Fruit fly (Drosophila melanogaster) whole organism, embryonic: ENCODE results near the gene CG14104.

Experiments
- Blimp-1 ChIP-seq: fragments of 200-800 bp; sonication (Bioruptor generic); optimal IDR thresholded peaks from 3 replicates; lab custom pipeline; 2018; ENCODE audit warnings: missing biosample characterization, missing genetic modification characterization, mild to moderate bottlenecking, moderate library complexity, missing genetic modification reagents
- CG10321 ChIP-seq: fragments of 200-800 bp; sonication (Bioruptor generic); IDR thresholded peaks from 2 replicates; pipeline ENCODE4 v1.3.6; 2022; ENCODE audit warnings: missing biosample characterization, missing genetic modification characterization
- CG11247 ChIP-seq: fragments of 200-800 bp; sonication (Bioruptor generic); IDR thresholded peaks from 2 replicates; pipeline ENCODE4 v1.3.6; 2022; ENCODE audit warnings: missing biosample characterization, missing genetic modification characterization
- CG13424 ChIP-seq: fragments of 200-800 bp; sonication (Bioruptor generic); optimal IDR thresholded peaks from 2 replicates; lab custom pipeline; 2019; ENCODE audit warnings: missing biosample characterization, mild to moderate bottlenecking, missing genetic modification characterization, moderate library complexity
- CG14860 ChIP-seq: fragments of 200-800 bp; sonication (Bioruptor generic); IDR thresholded peaks from 3 replicates; pipeline ENCODE4 v1.3.6; 2022; ENCODE audit warnings: missing biosample characterization, missing genetic modification characterization; ENCODE audit not compliant: partially characterized antibody
- CG14965 ChIP-seq: fragments of 200-800 bp; sonication (Bioruptor generic); optimal IDR thresholded peaks from 2 replicates; lab custom pipeline; 2016; ENCODE audit warnings: missing biosample characterization, missing genetic modification characterization, borderline replicate concordance
- CG15479 ChIP-seq: fragments of 200-800 bp; sonication (Bioruptor generic); optimal IDR thresholded peaks from 3 replicates; lab custom pipeline; 2019; ENCODE audit warnings: missing biosample characterization, mild to moderate bottlenecking, missing genetic modification characterization, moderate library complexity
- CG16815 ChIP-seq: fragments of 200-800 bp; sonication (Bioruptor generic); optimal IDR thresholded peaks from 3 replicates; lab custom pipeline; 2017; ENCODE audit warnings: missing biosample characterization, mild to moderate bottlenecking, missing genetic modification characterization
- CG17612 ChIP-seq: fragments of 200-800 bp; sonication (Bioruptor generic); IDR thresholded peaks from 2 replicates; pipeline ENCODE4 v1.3.6; 2022; ENCODE audit warnings: missing biosample characterization, missing genetic modification characterization
- CG1792 ChIP-seq: fragments of 200-800 bp; sonication (Bioruptor generic); optimal IDR thresholded peaks from 2 replicates; lab custom pipeline; 2016; ENCODE audit warnings: missing biosample characterization, missing genetic modification characterization
- CG18011 ChIP-seq: fragments of 200-800 bp; sonication (Bioruptor generic); optimal IDR thresholded peaks from 2 replicates; lab custom pipeline; 2017; ENCODE audit warnings: missing biosample characterization, missing genetic modification characterization, mild to moderate bottlenecking, moderate library complexity, missing genotype
- CG2202 ChIP-seq: fragments of 200-800 bp; sonication (Bioruptor generic); optimal IDR thresholded peaks from 2 replicates; lab custom pipeline; 2018; ENCODE audit warnings: missing biosample characterization, mild to moderate bottlenecking, missing genetic modification characterization
- CG2875 ChIP-seq: fragments of 200-800 bp; sonication (Bioruptor generic); optimal IDR thresholded peaks from 2 replicates; lab custom pipeline; 2017; ENCODE audit warnings: missing biosample characterization, mild to moderate bottlenecking, missing genetic modification characterization, missing genetic modification reagents
- CG3995 ChIP-seq: fragments of 200-800 bp; sonication (Bioruptor generic); optimal IDR thresholded peaks from 3 replicates; lab custom pipeline; 2016; ENCODE audit warnings: missing biosample characterization, missing genetic modification characterization
- CG5953 ChIP-seq: fragments of 200-800 bp; sonication (Bioruptor generic); IDR thresholded peaks from 2 replicates; pipeline ENCODE4 v1.3.6; 2022; ENCODE audit warnings: missing biosample characterization, missing genetic modification characterization
- CG7271 ChIP-seq: fragments of 200-800 bp; sonication (Bioruptor generic); optimal IDR thresholded peaks from 2 replicates; lab custom pipeline; 2018; ENCODE audit warnings: missing biosample characterization, mild to moderate bottlenecking, missing genetic modification characterization, moderate library complexity
- CG7839 ChIP-seq: fragments of 200-800 bp; sonication (Bioruptor generic); optimal IDR thresholded peaks from 3 replicates; lab custom pipeline; 2018; ENCODE audit warnings: missing biosample characterization, mild to moderate bottlenecking, missing genetic modification characterization, moderate library complexity
- Dbx ChIP-seq: fragments of 200-800 bp; sonication (Bioruptor generic); IDR thresholded peaks from 3 replicates; pipeline ENCODE4 v1.3.6; 2022; ENCODE audit warnings: missing biosample characterization, missing genetic modification characterization
- Drgx ChIP-seq: fragments of 200-800 bp; sonication (Bioruptor generic); IDR thresholded peaks from 2 replicates; pipeline ENCODE4 v1.3.6; 2022; ENCODE audit warnings: missing biosample characterization, missing genetic modification characterization
- Elba2 ChIP-seq: fragments of 200-800 bp; sonication (Bioruptor generic); optimal IDR thresholded peaks from 3 replicates; lab custom pipeline; 2016; ENCODE audit warnings: missing biosample characterization, missing genetic modification characterization
- Gug ChIP-seq: fragments of 200-800 bp; sonication (Bioruptor generic); IDR thresholded peaks from 4 replicates; pipeline ENCODE4 v1.3.6; 2022; ENCODE audit warnings: missing biosample characterization, missing genetic modification characterization
- MTF-1 ChIP-seq: fragments of 200-800 bp; sonication (Bioruptor generic); optimal IDR thresholded peaks from 2 replicates; lab custom pipeline; 2018; ENCODE audit warnings: missing biosample characterization, mild to moderate bottlenecking, missing genetic modification characterization, borderline replicate concordance
- NK7.1 ChIP-seq: fragments of 200-800 bp; sonication (Bioruptor generic); optimal IDR thresholded peaks from 3 replicates; lab custom pipeline; 2016; ENCODE audit warnings: missing biosample characterization, missing genetic modification characterization
- Opbp ChIP-seq: fragments of 200-800 bp; sonication (Bioruptor generic); IDR thresholded peaks from 3 replicates; pipeline ENCODE4 v1.3.6; 2022; ENCODE audit warnings: missing biosample characterization, missing genetic modification characterization; ENCODE audit not compliant: partially characterized antibody
- Pdp1 ChIP-seq, 2 experiments: fragments of 200-800 bp; sonication (Bioruptor generic); optimal IDR thresholded peaks; 3 replicates each; lab custom pipeline; 2016; ENCODE audit warnings: missing biosample characterization in 2 of 2, missing genetic modification characterization in 2 of 2, mild to moderate bottlenecking in 1 of 2, moderate library complexity in 1 of 2
- Sin3A ChIP-seq: fragments of >200 bp; optimal IDR thresholded peaks from 2 replicates; lab custom pipeline; 2018
- bbx ChIP-seq: fragments of 200-800 bp; sonication (Bioruptor generic); IDR thresholded peaks from 2 replicates; pipeline ENCODE4 v1.3.6; 2022; ENCODE audit warnings: missing biosample characterization, missing genetic modification characterization; ENCODE audit not compliant: partially characterized antibody
- bcd ChIP-seq: fragments of 200-800 bp; sonication (Bioruptor generic); optimal IDR thresholded peaks from 2 replicates; lab custom pipeline; 2017; ENCODE audit warnings: missing biosample characterization, mild to moderate bottlenecking, missing genetic modification characterization
- br ChIP-seq: fragments of >200 bp; optimal IDR thresholded peaks from 2 replicates; lab custom pipeline; 2017
- cad ChIP-seq: fragments of >200 bp; optimal IDR thresholded peaks from 2 replicates; lab custom pipeline; 2017; ENCODE audit warnings: missing biosample characterization, missing genetic modification characterization
- caup ChIP-seq: fragments of 200-800 bp; sonication (Bioruptor generic); optimal IDR thresholded peaks from 3 replicates; lab custom pipeline; 2017; ENCODE audit warnings: missing biosample characterization, mild to moderate bottlenecking, missing genetic modification characterization, moderate library complexity; ENCODE audit not compliant: severe bottlenecking
- ci ChIP-seq: fragments of 200-800 bp; sonication (Bioruptor generic); IDR thresholded peaks from 3 replicates; pipeline ENCODE4 v1.3.6; 2022; ENCODE audit warnings: missing biosample characterization, missing genetic modification characterization
- da ChIP-seq: fragments of 200-800 bp; sonication (Bioruptor generic); optimal IDR thresholded peaks from 2 replicates; lab custom pipeline; 2016; ENCODE audit warnings: missing biosample characterization, missing genetic modification characterization
- dmrt11E ChIP-seq: fragments of 200-800 bp; sonication (Bioruptor generic); optimal IDR thresholded peaks from 3 replicates; lab custom pipeline; 2018; ENCODE audit warnings: missing biosample characterization, mild to moderate bottlenecking, missing genetic modification characterization, moderate library complexity
- fu2 ChIP-seq: fragments of 200-800 bp; sonication (Bioruptor generic); optimal IDR thresholded peaks from 2 replicates; lab custom pipeline; 2016; ENCODE audit warnings: missing biosample characterization, missing genetic modification characterization
- hb ChIP-seq: fragments of 200-800 bp; sonication (Bioruptor generic); IDR thresholded peaks from 3 replicates; pipeline ENCODE4 v1.3.6; 2022; ENCODE audit warnings: missing biosample characterization, missing genetic modification characterization; ENCODE audit not compliant: partially characterized antibody
- mld ChIP-seq: fragments of 200-800 bp; sonication (Bioruptor generic); IDR thresholded peaks from 3 replicates; pipeline ENCODE4 v1.3.6; 2022; ENCODE audit warnings: missing biosample characterization, missing genetic modification characterization; ENCODE audit not compliant: partially characterized antibody
- nerfin-1 ChIP-seq: fragments of 200-800 bp; sonication (Bioruptor generic); optimal IDR thresholded peaks from 3 replicates; lab custom pipeline; 2019; ENCODE audit warnings: missing biosample characterization, mild to moderate bottlenecking, missing genetic modification characterization, moderate library complexity
- onecut ChIP-seq: fragments of 200-800 bp; sonication (Bioruptor generic); IDR thresholded peaks from 2 replicates; pipeline ENCODE4 v1.3.6; 2022; ENCODE audit warnings: missing biosample characterization, missing genetic modification characterization
- p53 ChIP-seq: fragments of 200-800 bp; sonication (Bioruptor generic); optimal IDR thresholded peaks from 2 replicates; lab custom pipeline; 2016; ENCODE audit warnings: missing biosample characterization, missing genetic modification characterization
- ranshi ChIP-seq: fragments of 200-800 bp; sonication (Bioruptor generic); IDR thresholded peaks from 2 replicates; pipeline ENCODE4 v1.3.6; 2022; ENCODE audit warnings: missing biosample characterization, missing genetic modification characterization
- ro ChIP-seq: fragments of 200-800 bp; sonication (Bioruptor generic); IDR thresholded peaks from 2 replicates; pipeline ENCODE4 v1.3.6; 2022; ENCODE audit warnings: missing biosample characterization, missing genetic modification characterization
- row ChIP-seq: fragments of 200-800 bp; sonication (Bioruptor generic); IDR thresholded peaks from 3 replicates; pipeline ENCODE4 v1.3.6; 2022; ENCODE audit warnings: missing biosample characterization, missing genetic modification characterization
- slbo ChIP-seq: fragments of 200-800 bp; sonication (Bioruptor generic); IDR thresholded peaks from 2 replicates; pipeline ENCODE4 v1.3.6; 2022; ENCODE audit warnings: missing biosample characterization, missing genetic modification characterization
- so ChIP-seq: fragments of 200-800 bp; sonication (Bioruptor generic); IDR thresholded peaks from 3 replicates; pipeline ENCODE4 v1.3.6; 2022; ENCODE audit warnings: missing biosample characterization, missing genetic modification characterization
- stc ChIP-seq: fragments of 200-800 bp; sonication (Bioruptor generic); IDR thresholded peaks from 2 replicates; pipeline ENCODE4 v1.3.6; 2022; ENCODE audit warnings: missing biosample characterization, missing genetic modification characterization
- trh ChIP-seq: fragments of 200-800 bp; sonication (Bioruptor generic); optimal IDR thresholded peaks from 2 replicates; lab custom pipeline; 2016; ENCODE audit warnings: missing biosample characterization, missing genetic modification characterization
- tx ChIP-seq: fragments of 200-800 bp; sonication (Bioruptor generic); optimal IDR thresholded peaks from 2 replicates; lab custom pipeline; 2016; ENCODE audit warnings: missing biosample characterization, missing genetic modification characterization
- z ChIP-seq: fragments of 200-800 bp; sonication (Bioruptor generic); IDR thresholded peaks from 3 replicates; pipeline ENCODE4 v1.3.6; 2022; ENCODE audit warnings: missing biosample characterization, missing genetic modification characterization

The CG14104 gene

DNA sequence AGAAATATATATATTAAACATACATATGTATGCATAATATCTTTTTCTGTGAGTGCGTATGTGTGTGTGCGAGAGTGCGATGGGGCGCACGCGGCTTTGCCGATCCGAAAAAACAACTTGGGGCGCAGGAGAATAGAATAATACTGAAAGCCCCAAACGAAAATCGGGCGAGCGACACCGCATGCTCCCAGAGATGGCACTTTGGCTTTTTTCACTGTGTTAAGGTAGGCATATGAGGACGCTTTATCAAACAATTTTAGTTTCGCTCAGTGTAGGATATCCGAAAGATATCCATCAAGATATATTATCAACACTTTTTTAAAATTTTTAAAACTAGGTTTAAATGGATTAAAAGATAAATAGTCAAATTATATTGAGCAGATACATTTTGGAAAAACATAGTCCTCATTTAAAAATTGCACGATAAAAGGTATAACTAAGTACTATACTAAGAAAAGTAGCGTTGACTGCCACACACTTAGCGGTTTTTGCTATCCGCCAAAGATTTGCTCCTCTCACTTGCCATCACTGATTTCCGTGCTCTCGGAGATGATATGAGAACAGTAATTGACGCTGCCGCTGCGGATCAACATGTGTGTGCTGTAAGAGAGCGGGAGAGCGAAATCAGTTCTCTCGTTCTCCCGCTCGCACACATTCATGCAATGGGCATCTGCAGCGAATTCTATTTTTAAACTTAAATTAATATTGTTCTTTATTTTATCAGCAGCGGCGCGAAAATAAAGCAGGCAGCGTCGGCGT lies 15.9 kb downstream of the CG14104 start (continued):
- TF ChIP-seq p53 (peak; percentile 42), NK7.1 (GFP tag; lab: Kevin White, UChicago) (peak; percentile 13), Drgx (GFP tag; lab: Robert Waterston, UW) (peak; percentile 36; the same call in 1 of the 2 replicates), CG18011 (GFP tag; lab: Kevin White, UChicago) (no peak), Opbp (peak; percentile 42; the same call in 1 of the 3 replicates), onecut (GFP tag; lab: Robert Waterston, UW) (no peak), Dbx (peak; percentile 71), CG11247 (peak; percentile 24; the same call in 1 of the 2 replicates), mld (GFP tag; lab: Robert Waterston, UW) (no peak), row (peak; percentile 95), hb (GFP tag; lab: Robert Waterston, UW) (no peak), tx (GFP tag; lab: Kevin White, UChicago) (peak; percentile 19), ci (GFP tag; lab: Robert Waterston, UW) (peak; percentile 56; the same call in 1 of the 3 replicates), br (no peak), dmrt11E (tag; lab: Kevin White, UChicago) (peak; percentile 71), nerfin-1 (peak; percentile 7), Gug (peak; percentile 35; the same call in 1 of the 4 replicates), CG7271 (tag; lab: Kevin White, UChicago) (no peak), CG17612 (GFP tag; lab: Robert Waterston, UW) (no peak), CG3995 (GFP tag; lab: Kevin White, UChicago) (peak; percentile 34), CG2875 (no peak), CG10321 (GFP tag; lab: Robert Waterston, UW) (no peak), CG14860 (GFP tag; lab: Robert Waterston, UW) (no peak), Elba2 (no peak), Blimp-1 (peak; percentile 34), CG1792 (peak; percentile 53), caup (GFP tag; lab: Kevin White, UChicago) (peak; percentile 14), z (no peak), stc (GFP tag; lab: Robert Waterston, UW) (peak; percentile 25; the same call in 1 of the 2 replicates), CG14965 (no peak), Pdp1 (GFP tag; optimal IDR thresholded peaks at IDR 0.05; lab: Kevin White, UChicago) (peak; percentile 39 to 78), da (no peak), bbx (no peak), CG13424 (tag; lab: Kevin White, UChicago) (peak; percentile 68), ranshi (GFP tag; lab: Robert Waterston, UW) (no peak), ro (GFP tag; lab: Robert Waterston, UW) (0 out of 2 replicates have a peak, but pooled peaks have one; percentile 20), CG5953 (GFP tag; lab: Robert Waterston, UW) (no peak), Sin3A (no peak), slbo (GFP tag; lab: Robert Waterston, UW) (peak; percentile 66), CG2202 (tag; lab: Kevin White, UChicago) (no peak), CG15479 (no peak), so (GFP tag; lab: Robert Waterston, UW) (0 out of 3 replicates have a peak, but pooled peaks have one; percentile 29), CG7839 (tag; lab: Kevin White, UChicago) (peak; percentile 79), MTF-1 (GFP tag; lab: Kevin White, UChicago) (no peak), CG16815 (GFP tag; lab: Kevin White, UChicago) (peak; percentile 71), trh (GFP tag; lab: Kevin White, UChicago) (peak; percentile 22), fu2 (GFP tag; lab: Kevin White, UChicago) (peak; percentile 58), cad (no peak), bcd (GFP tag; lab: Kevin White, UChicago) (peak; percentile 79)
